Fruit fly (Drosophila melanogaster) whole organism, prepupa: ENCODE results near the gene CG18259.

ENCODE experiments used
- Blimp-1 ChIP-seq: fragments of 200-800 bp; sonication (Bioruptor generic); optimal IDR thresholded peaks from 3 replicates; lab custom pipeline; 2017; ENCODE audit warnings: missing biosample characterization, missing genetic modification characterization, mild to moderate bottlenecking, moderate library complexity, missing genetic modification reagents
- CG10631 ChIP-seq: fragments of 200-800 bp; sonication (Bioruptor generic); optimal IDR thresholded peaks from 2 replicates; lab custom pipeline; 2016; ENCODE audit warnings: missing biosample characterization, missing genetic modification characterization
- CG10669 ChIP-seq: fragments of 200-800 bp; sonication (Bioruptor generic); optimal IDR thresholded peaks from 3 replicates; lab custom pipeline; 2018; ENCODE audit warnings: missing biosample characterization, mild to moderate bottlenecking, missing genetic modification characterization, moderate library complexity
- CG11294 ChIP-seq: fragments of 200-800 bp; sonication (Bioruptor generic); IDR thresholded peaks from 2 replicates; pipeline ENCODE4 v1.3.6; 2022; ENCODE audit warnings: missing biosample characterization, missing genetic modification characterization
- CG1621 ChIP-seq: fragments of 200-800 bp; sonication (Bioruptor generic); optimal IDR thresholded peaks from 3 replicates; lab custom pipeline; 2018; ENCODE audit warnings: missing biosample characterization, mild to moderate bottlenecking, missing genetic modification characterization
- CG16779 ChIP-seq: fragments of 200-800 bp; sonication (Bioruptor generic); optimal IDR thresholded peaks from 3 replicates; lab custom pipeline; 2017; ENCODE audit warnings: missing biosample characterization, mild to moderate bottlenecking, missing genetic modification characterization
- CG32006 ChIP-seq: fragments of 200-800 bp; sonication (Bioruptor generic); optimal IDR thresholded peaks from 3 replicates; lab custom pipeline; 2017; ENCODE audit warnings: missing biosample characterization, mild to moderate bottlenecking, missing genetic modification characterization
- CG6276 ChIP-seq: fragments of 200-800 bp; sonication (Bioruptor generic); optimal IDR thresholded peaks from 2 replicates; lab custom pipeline; 2017; ENCODE audit warnings: missing biosample characterization, mild to moderate bottlenecking, missing genetic modification characterization
- CG6792 ChIP-seq: fragments of 200-800 bp; sonication (Bioruptor generic); optimal IDR thresholded peaks from 3 replicates; lab custom pipeline; 2016; ENCODE audit warnings: missing biosample characterization, missing genetic modification characterization
- CG6854 ChIP-seq: fragments of 200-800 bp; sonication (Bioruptor generic); optimal IDR thresholded peaks from 2 replicates; lab custom pipeline; 2017; ENCODE audit warnings: missing biosample characterization, mild to moderate bottlenecking, missing genetic modification characterization
- CG7368 ChIP-seq: fragments of 200-800 bp; sonication (Bioruptor generic); optimal IDR thresholded peaks from 3 replicates; lab custom pipeline; 2016; ENCODE audit warnings: missing biosample characterization, missing genetic modification characterization
- CG8119 ChIP-seq: fragments of 200-800 bp; sonication (Bioruptor generic); IDR thresholded peaks from 3 replicates; pipeline ENCODE4 v1.3.6; 2022; ENCODE audit warnings: missing biosample characterization, missing genetic modification characterization
- CG8319 ChIP-seq: fragments of 200-800 bp; sonication (Bioruptor generic); optimal IDR thresholded peaks from 3 replicates; lab custom pipeline; 2016; ENCODE audit warnings: missing biosample characterization, missing genetic modification characterization
- CG8632 ChIP-seq: fragments of 200-800 bp; sonication (Bioruptor generic); optimal IDR thresholded peaks from 3 replicates; lab custom pipeline; 2016; ENCODE audit warnings: missing biosample characterization, missing genetic modification characterization
- CG9139 ChIP-seq: fragments of 200-800 bp; sonication (Bioruptor generic); optimal IDR thresholded peaks from 3 replicates; lab custom pipeline; 2017; ENCODE audit warnings: missing biosample characterization, mild to moderate bottlenecking, missing genetic modification characterization
- Eip75B ChIP-seq: fragments of 200-800 bp; sonication (Bioruptor generic); optimal IDR thresholded peaks from 3 replicates; lab custom pipeline; 2016; ENCODE audit warnings: missing biosample characterization, missing genetic modification characterization
- Eip78C ChIP-seq: fragments of 200-800 bp; sonication (Bioruptor generic); peaks from one replicate; lab custom pipeline; 2016; ENCODE audit warnings: missing biosample characterization, missing genetic modification characterization
- Ets21C ChIP-seq: fragments of 200-800 bp; sonication (Bioruptor generic); optimal IDR thresholded peaks from 3 replicates; lab custom pipeline; 2016; ENCODE audit warnings: missing biosample characterization, missing genetic modification characterization
- Gug ChIP-seq: fragments of 200-800 bp; sonication (Bioruptor generic); IDR thresholded peaks from 2 replicates; pipeline ENCODE4 v1.3.6; 2022; ENCODE audit warnings: missing biosample characterization, missing genetic modification characterization
- Met ChIP-seq: fragments of 200-800 bp; sonication (Bioruptor generic); optimal IDR thresholded peaks from 3 replicates; lab custom pipeline; 2016; ENCODE audit warnings: missing biosample characterization, missing genetic modification characterization
- OdsH ChIP-seq: fragments of 200-800 bp; sonication (Bioruptor generic); optimal IDR thresholded peaks from 3 replicates; lab custom pipeline; 2016; ENCODE audit warnings: missing biosample characterization, missing genetic modification characterization
- Smox ChIP-seq: fragments of 200-800 bp; sonication (Bioruptor generic); optimal IDR thresholded peaks from 3 replicates; lab custom pipeline; 2016; ENCODE audit warnings: missing biosample characterization, missing genetic modification characterization
- Sox102F ChIP-seq: fragments of 200-800 bp; sonication (Bioruptor generic); optimal IDR thresholded peaks from 2 replicates; lab custom pipeline; 2016; ENCODE audit warnings: missing biosample characterization, mild to moderate bottlenecking, missing genetic modification characterization
- Sox14 ChIP-seq: fragments of 200-800 bp; sonication (Bioruptor generic); optimal IDR thresholded peaks from 3 replicates; lab custom pipeline; 2016; ENCODE audit warnings: missing biosample characterization, missing genetic modification characterization
- Sox15 ChIP-seq: fragments of 200-800 bp; sonication (Bioruptor generic); optimal IDR thresholded peaks from 3 replicates; lab custom pipeline; 2016; ENCODE audit warnings: missing biosample characterization, missing genetic modification characterization
- achi ChIP-seq: fragments of 200-800 bp; sonication (Bioruptor generic); optimal IDR thresholded peaks from 3 replicates; lab custom pipeline; 2016; ENCODE audit warnings: missing biosample characterization, missing genetic modification characterization
- cyc ChIP-seq: fragments of 200-800 bp; sonication (Bioruptor generic); optimal IDR thresholded peaks from 3 replicates; lab custom pipeline; 2016; ENCODE audit warnings: missing biosample characterization, missing genetic modification characterization
- dsx ChIP-seq: fragments of 200-800 bp; optimal IDR thresholded peaks from 3 replicates; lab custom pipeline; 2019; ENCODE audit warnings: missing biosample characterization, mild to moderate bottlenecking, missing genetic modification characterization, moderate library complexity; ENCODE audit not compliant: poor library complexity, severe bottlenecking
- eg ChIP-seq: fragments of 200-800 bp; sonication (Bioruptor generic); IDR thresholded peaks from 3 replicates; pipeline ENCODE4 v1.3.6; 2022; ENCODE audit warnings: missing biosample characterization, missing genetic modification characterization
- fd59A ChIP-seq: fragments of 200-800 bp; sonication (Bioruptor generic); optimal IDR thresholded peaks from 2 replicates; lab custom pipeline; 2017; ENCODE audit warnings: missing biosample characterization, mild to moderate bottlenecking, missing genetic modification characterization, missing genetic modification reagents
- fd85E ChIP-seq: fragments of 200-800 bp; sonication (Bioruptor generic); optimal IDR thresholded peaks from 3 replicates; lab custom pipeline; 2016; ENCODE audit warnings: missing biosample characterization, missing genetic modification characterization
- fkh ChIP-seq: fragments of 200-800 bp; sonication (Bioruptor generic); optimal IDR thresholded peaks from 3 replicates; lab custom pipeline; 2017; ENCODE audit warnings: missing biosample characterization, mild to moderate bottlenecking, missing genetic modification characterization, moderate library complexity
- lz ChIP-seq: fragments of 200-800 bp; sonication (Bioruptor generic); optimal IDR thresholded peaks from 3 replicates; lab custom pipeline; 2016; ENCODE audit warnings: missing biosample characterization, missing genetic modification characterization
- net ChIP-seq: fragments of 200-800 bp; sonication (Bioruptor generic); optimal IDR thresholded peaks from 3 replicates; lab custom pipeline; 2016; ENCODE audit warnings: missing biosample characterization, missing genetic modification characterization
- salr ChIP-seq, 2 experiments: fragments of 200-800 bp; sonication (Bioruptor generic); optimal IDR thresholded peaks; 3 replicates each; lab custom pipeline; 2016 to 2018; ENCODE audit warnings: missing biosample characterization in 2 of 2, missing genetic modification characterization in 2 of 2, mild to moderate bottlenecking in 1 of 2
- spab ChIP-seq: fragments of 200-800 bp; sonication (Bioruptor generic); optimal IDR thresholded peaks from 2 replicates; lab custom pipeline; 2017; ENCODE audit warnings: missing biosample characterization, mild to moderate bottlenecking, missing genetic modification characterization, missing genetic modification reagents
- svp ChIP-seq: fragments of 200-800 bp; sonication (Bioruptor generic); peaks from one replicate; lab custom pipeline; 2016; ENCODE audit warnings: missing biosample characterization, missing genetic modification characterization
- vri ChIP-seq: fragments of 200-800 bp; sonication (Bioruptor generic); optimal IDR thresholded peaks from 3 replicates; lab custom pipeline; 2016; ENCODE audit warnings: missing biosample characterization, mild to moderate bottlenecking, missing genetic modification characterization

The CG18259 gene

DNA sequence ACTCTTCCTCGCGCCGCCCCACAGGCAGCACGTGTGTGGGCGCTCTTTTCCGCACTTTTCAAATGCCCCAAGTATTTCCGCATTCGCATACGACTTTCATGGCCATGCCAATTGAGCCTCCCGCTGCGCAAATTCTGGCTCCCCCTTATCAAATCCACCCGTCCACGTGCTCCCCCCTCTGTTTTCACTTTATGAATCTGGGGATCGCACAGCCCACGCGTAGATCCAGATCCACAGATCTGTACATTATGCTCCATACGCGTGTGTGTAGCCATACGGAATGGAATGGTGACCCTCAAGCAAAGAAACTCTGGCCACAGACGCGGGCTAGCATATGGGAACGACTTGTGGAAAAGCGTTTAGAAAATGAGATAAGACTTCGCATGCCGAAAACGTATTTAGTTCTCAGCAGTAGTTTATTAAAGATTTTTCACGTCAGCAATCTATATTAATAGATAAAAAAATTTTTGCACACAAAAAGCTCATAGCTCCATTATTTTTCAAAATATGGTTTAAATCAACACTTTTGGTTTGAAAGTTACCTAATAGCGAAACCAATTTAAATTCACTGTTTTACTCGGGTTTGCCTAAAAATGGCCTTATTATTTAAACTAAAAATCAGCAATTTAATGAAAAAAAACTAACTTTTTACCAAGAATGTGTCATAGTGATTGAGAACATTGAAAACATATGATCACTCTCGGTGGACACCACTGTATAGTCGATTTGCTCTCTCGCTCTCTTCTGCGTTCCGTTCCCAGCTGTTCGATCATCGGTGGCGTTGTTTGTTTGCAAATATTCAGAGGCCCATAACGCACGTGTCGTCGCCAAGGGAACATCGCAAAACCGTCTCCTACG lies 6.3 kb upstream of the CG18259 start (continued):
- peak; percentile 44 for TF ChIP-seq Ets21C (GFP tag; lab: Kevin White, UChicago)
- TF ChIP-seq CG6792 (GFP tag; lab: Kevin White, UChicago) = peak; percentile 59
- TF ChIP-seq eg (GFP tag; lab: Robert Waterston, UW) = no peak; the same call in 2 of the 3 replicates
- TF ChIP-seq vri (GFP tag; lab: Kevin White, UChicago) = no peak
- no peak for TF ChIP-seq CG7368 (GFP tag; lab: Kevin White, UChicago)
- no peak for TF ChIP-seq fd85E (GFP tag; lab: Kevin White, UChicago)
- TF ChIP-seq Sox15 (GFP tag; lab: Kevin White, UChicago) = peak; percentile 49
- TF ChIP-seq Gug (GFP tag; lab: Robert Waterston, UW) = peak; percentile 42; the same call in 1 of the 2 replicates
- TF ChIP-seq fd59A (GFP tag; lab: Kevin White, UChicago) = peak; percentile 40
- TF ChIP-seq CG10669 (GFP tag; lab: Kevin White, UChicago) = peak; percentile 42
- no peak for TF ChIP-seq CG9139 (GFP tag; lab: Kevin White, UChicago)
- peak; percentile 82 for TF ChIP-seq CG32006 (GFP tag; lab: Kevin White, UChicago)
- TF ChIP-seq CG1621 = no peak
- peak; percentile 69 for TF ChIP-seq CG6276 (GFP tag; lab: Kevin White, UChicago)
- TF ChIP-seq salr (GFP tag; optimal IDR thresholded peaks at IDR 0.05; lab: Kevin White, UChicago) = peak in 1 of 2 experiments; percentile 77
- TF ChIP-seq CG6854 (GFP tag; lab: Kevin White, UChicago) = no peak
- TF ChIP-seq svp (GFP tag; lab: Kevin White, UChicago) = peak; percentile 89
- TF ChIP-seq CG8319 (GFP tag; lab: Kevin White, UChicago) = peak; percentile 70
- TF ChIP-seq OdsH (GFP tag; lab: Kevin White, UChicago) = peak; percentile 70
- TF ChIP-seq CG10631 = peak; percentile 64
- TF ChIP-seq CG8632 (GFP tag; lab: Kevin White, UChicago) = peak; percentile 62
- TF ChIP-seq CG16779 (tag; lab: Kevin White, UChicago) = peak; percentile 24
- no peak for TF ChIP-seq CG11294 (GFP tag; lab: Robert Waterston, UW)
- TF ChIP-seq dsx (GFP tag; lab: Kevin White, UChicago) = peak; percentile 36
- no peak for TF ChIP-seq Blimp-1 (GFP tag; lab: Kevin White, UChicago)
- peak; percentile 40 for TF ChIP-seq spab (GFP tag; lab: Kevin White, UChicago)
- TF ChIP-seq, all 60 proteins: peak for 48

- TF ChIP-seq fd85E (GFP tag; lab: Kevin White, UChicago) (no peak), vri (GFP tag; lab: Kevin White, UChicago) (peak; percentile 63), net (GFP tag; lab: Kevin White, UChicago) (no peak), Sox102F (GFP tag; lab: Kevin White, UChicago) (no peak), achi (GFP tag; lab: Kevin White, UChicago) (no peak), Eip75B (no peak), CG6792 (GFP tag; lab: Kevin White, UChicago) (no peak), svp (GFP tag; lab: Kevin White, UChicago) (peak; percentile 86), CG8119 (GFP tag; lab: Robert Waterston, UW) (0 out of 3 replicates have a peak, but pooled peaks have one; percentile 20), lz (GFP tag; lab: Kevin White, UChicago) (no peak), Met (GFP tag; lab: Kevin White, UChicago) (no peak), CG8319 (GFP tag; lab: Kevin White, UChicago) (no peak), fkh (GFP tag; lab: Kevin White, UChicago) (peak; percentile 58), Smox (no peak), Eip78C (GFP tag; lab: Kevin White, UChicago) (peak; percentile 34), Sox14 (GFP tag; lab: Kevin White, UChicago) (peak; percentile 33), cyc (GFP tag; lab: Kevin White, UChicago) (no peak), CG6854 (GFP tag; lab: Kevin White, UChicago) (peak; percentile 21)
Measured at dm6 chrX:18788143-18788745, 5.0 kb upstream of the CG18259 start, which contains the start of the genes CG6961 and S6KL. Gene CG6961, minus strand, starts transcription at chrX:18788210. Gene S6KL, plus strand, starts transcription at chrX:18788464.
